Worm (Caenorhabditis elegans) whole organism, L1 larva: ENCODE measurements around the gene unc-60.

Experiments
- blmp-1 ChIP-seq: fragments of 150-350 bp; optimal IDR thresholded peaks from 2 replicates; lab custom pipeline; 2014; ENCODE audit warnings: missing biosample characterization, missing genetic modification characterization
- dpl-1 ChIP-seq, 3 experiments: fragments of 150-350 bp in 2 of 3; sonication (generic microtip) in 1 of 3; optimal IDR thresholded peaks; 2 replicates each; lab custom pipeline; 2014 to 2017; ENCODE audit warnings: missing biosample characterization in 3 of 3, missing genetic modification characterization in 3 of 3, missing genetic modification reagents in 3 of 3
- egl-13 ChIP-seq: sonication (generic microtip); optimal IDR thresholded peaks from 2 replicates; lab custom pipeline; 2016; ENCODE audit warnings: missing genotype, missing genetic modification reagents, missing genetic modification characterization, missing compliant biosample characterization
- lin-13 ChIP-seq: fragments of 150-350 bp; optimal IDR thresholded peaks from 2 replicates; lab custom pipeline; 2014; ENCODE audit warnings: missing biosample characterization, missing genetic modification reagents, missing genetic modification characterization
- nhr-12 ChIP-seq: sonication (generic microtip); optimal IDR thresholded peaks from 2 replicates; lab custom pipeline; 2017; ENCODE audit warnings: missing biosample characterization, missing genetic modification characterization
- nhr-20 ChIP-seq: sonication (generic microtip); optimal IDR thresholded peaks from 2 replicates; lab custom pipeline; 2016; ENCODE audit warnings: mild to moderate bottlenecking, missing genetic modification characterization, missing compliant biosample characterization
- pqm-1 ChIP-seq: sonication (generic microtip); optimal IDR thresholded peaks from 3 replicates; lab custom pipeline; 2017; ENCODE audit warnings: missing biosample characterization, missing genetic modification characterization
- snpc-4 ChIP-seq: fragments of 150-350 bp; optimal IDR thresholded peaks from 2 replicates; lab custom pipeline; 2014; ENCODE audit warnings: missing biosample characterization, missing genetic modification characterization
- sptf-1 ChIP-seq: fragments of 150-350 bp; optimal IDR thresholded peaks from 2 replicates; lab custom pipeline; 2014; ENCODE audit warnings: missing biosample characterization, missing genetic modification characterization
- vab-15 ChIP-seq: sonication (generic microtip); optimal IDR thresholded peaks from 2 replicates; lab custom pipeline; 2017; ENCODE audit warnings: missing genotype, mild to moderate bottlenecking, missing genetic modification characterization, missing compliant biosample characterization

ce11 chrV:1444180-1444579 lies 30.7 kb upstream of the unc-60 start, which contains the start of gene cnc-1:
- TF ChIP-seq egl-13 (tag; lab: Kevin White, UChicago), result no peak
- TF ChIP-seq blmp-1 (tag; lab: Kevin White, UChicago), result no peak
- TF ChIP-seq snpc-4 (tag; lab: Kevin White, UChicago), result no peak
- no peak for TF ChIP-seq nhr-20
- TF ChIP-seq pqm-1 (tag; lab: Kevin White, UChicago), result no peak
- TF ChIP-seq lin-13 (GFP tag; lab: Kevin White, UChicago), result no peak
- TF ChIP-seq nhr-12 (tag; lab: Kevin White, UChicago), result no peak
- no peak for TF ChIP-seq vab-15 (tag; lab: Kevin White, UChicago)
- TF ChIP-seq sptf-1 (tag; lab: Kevin White, UChicago), result no peak
- TF ChIP-seq dpl-1 (GFP tag; optimal IDR thresholded peaks at IDR 0.05; lab: Kevin White, UChicago), result no peak
